Worm (Caenorhabditis elegans) whole organism, young adult: Measurements from ENCODE around the gene mrpl-37.

Experiments
- B0035.1 ChIP-seq: sonication (generic microtip); optimal IDR thresholded peaks from 2 replicates; lab custom pipeline; 2016; ENCODE audit warnings: missing genetic modification characterization, mild to moderate bottlenecking, missing compliant biosample characterization, missing genotype, missing genetic modification reagents
- B0336.3 ChIP-seq: fragments of 200-800 bp; sonication (Bioruptor generic); IDR thresholded peaks from 2 replicates; pipeline ENCODE4 v1.3.6; 2022; ENCODE audit warnings: missing genetic modification characterization, missing compliant biosample characterization
- F10E7.11 ChIP-seq: sonication (generic microtip); optimal IDR thresholded peaks from 2 replicates; lab custom pipeline; 2017; ENCODE audit warnings: mild to moderate bottlenecking, missing genetic modification characterization, moderate library complexity, missing compliant biosample characterization
- F23B12.7 ChIP-seq: sonication (generic microtip); optimal IDR thresholded peaks from 2 replicates; lab custom pipeline; 2017; ENCODE audit warnings: missing genetic modification characterization, mild to moderate bottlenecking, missing compliant biosample characterization, antibody characterized with exemption, moderate library complexity; ENCODE audit not compliant: insufficient read depth
- F33H1.4 ChIP-seq: fragments of 200-800 bp; sonication (Bioruptor generic); IDR thresholded peaks from 2 replicates; pipeline ENCODE4 v1.3.6; 2022; ENCODE audit warnings: missing genetic modification reagents, missing genetic modification characterization, missing compliant biosample characterization
- F37B4.10 ChIP-seq: fragments of 200-800 bp; sonication (Bioruptor generic); IDR thresholded peaks from 2 replicates; pipeline ENCODE4 v1.3.6; 2022; ENCODE audit warnings: missing genetic modification characterization, missing compliant biosample characterization
- F55B11.4 ChIP-seq: sonication (generic microtip); optimal IDR thresholded peaks from 2 replicates; lab custom pipeline; 2016; ENCODE audit warnings: missing compliant biosample characterization, missing genetic modification characterization, borderline replicate concordance; ENCODE audit not compliant: insufficient read depth
- K12H6.12 ChIP-seq: fragments of 200-800 bp; sonication (Bioruptor generic); optimal IDR thresholded peaks from 2 replicates; lab custom pipeline; 2018; ENCODE audit warnings: mild to moderate bottlenecking, missing genetic modification characterization, missing compliant biosample characterization
- T07F8.4 ChIP-seq: sonication (generic microtip); optimal IDR thresholded peaks from 2 replicates; lab custom pipeline; 2016; ENCODE audit warnings: mild to moderate bottlenecking, missing genetic modification characterization, moderate library complexity, missing compliant biosample characterization
- Y53G8AR.9 ChIP-seq: fragments of 200-800 bp; sonication (Bioruptor generic); conservative IDR thresholded peaks from 2 replicates; pipeline ENCODE4 v1.3.6; 2022; ENCODE audit warnings: missing genetic modification reagents, missing genetic modification characterization, missing compliant biosample characterization
- ZK185.1 ChIP-seq: sonication (generic microtip); optimal IDR thresholded peaks from 2 replicates; lab custom pipeline; 2016; ENCODE audit warnings: mild to moderate bottlenecking, missing genetic modification characterization, missing compliant biosample characterization; ENCODE audit not compliant: poor library complexity, severe bottlenecking
- aptf-2 ChIP-seq: fragments of 200-800 bp; sonication (Bioruptor generic); conservative IDR thresholded peaks from 2 replicates; pipeline ENCODE4 v1.3.6; 2022; ENCODE audit warnings: missing genetic modification reagents, missing genetic modification characterization, missing compliant biosample characterization
- ceh-100 ChIP-seq: fragments of 200-800 bp; sonication (Bioruptor generic); IDR thresholded peaks from 2 replicates; pipeline ENCODE4 v1.3.6; 2022; ENCODE audit warnings: missing genetic modification reagents, missing genetic modification characterization, missing compliant biosample characterization
- ceh-40 ChIP-seq: fragments of 200-800 bp; sonication (Bioruptor generic); IDR thresholded peaks from 2 replicates; pipeline ENCODE4 v1.3.6; 2022; ENCODE audit warnings: missing genetic modification characterization, missing compliant biosample characterization
- ceh-58 ChIP-seq: fragments of 200-800 bp; sonication (Bioruptor generic); IDR thresholded peaks from 2 replicates; pipeline ENCODE4 v1.3.6; 2022; ENCODE audit warnings: missing genetic modification characterization, missing compliant biosample characterization
- die-1 ChIP-seq: sonication (generic microtip); optimal IDR thresholded peaks from 2 replicates; lab custom pipeline; 2016; ENCODE audit warnings: missing genotype, mild to moderate bottlenecking, missing genetic modification characterization, missing compliant biosample characterization
- dox-1 ChIP-seq: fragments of 200-800 bp; sonication (Bioruptor generic); IDR thresholded peaks from 2 replicates; pipeline ENCODE4 v1.3.6; 2022; ENCODE audit warnings: missing genetic modification reagents, missing genetic modification characterization, missing compliant biosample characterization
- dpl-1 ChIP-seq: fragments of 150-350 bp; optimal IDR thresholded peaks from 2 replicates; lab custom pipeline; 2014; ENCODE audit warnings: missing biosample characterization, missing genetic modification reagents, missing genetic modification characterization
- efl-1 ChIP-seq: fragments of 150-350 bp; optimal IDR thresholded peaks from 2 replicates; lab custom pipeline; 2014; ENCODE audit warnings: missing biosample characterization, missing genetic modification reagents, missing genetic modification characterization
- egrh-3 ChIP-seq: fragments of 200-800 bp; sonication (Bioruptor generic); IDR thresholded peaks from 2 replicates; pipeline ENCODE4 v1.3.6; 2022; ENCODE audit warnings: missing genetic modification reagents, missing genetic modification characterization, missing compliant biosample characterization
- ekl-4 ChIP-seq: fragments of 200-800 bp; sonication (Bioruptor generic); IDR thresholded peaks from 2 replicates; pipeline ENCODE4 v1.3.6; 2022; ENCODE audit warnings: missing genetic modification reagents, missing genetic modification characterization, missing compliant biosample characterization
- fkh-3 ChIP-seq: sonication (generic microtip); optimal IDR thresholded peaks from 2 replicates; lab custom pipeline; 2016; ENCODE audit warnings: mild to moderate bottlenecking, missing genetic modification characterization, missing compliant biosample characterization
- hlh-12 ChIP-seq: sonication (generic microtip); optimal IDR thresholded peaks from 2 replicates; lab custom pipeline; 2016; ENCODE audit warnings: missing genetic modification characterization, missing compliant biosample characterization
- lag-1 ChIP-seq: fragments of 200-800 bp; sonication (Bioruptor generic); IDR thresholded peaks from 2 replicates; pipeline ENCODE4 v1.3.6; 2022; ENCODE audit warnings: missing genetic modification reagents, missing genetic modification characterization, missing compliant biosample characterization
- lin-35 ChIP-seq, 3 experiments: fragments of 150-350 bp in 2 of 3; sonication (generic microtip) in 1 of 3; optimal IDR thresholded peaks; 2 replicates each; lab custom pipeline; 2014 to 2018; ENCODE audit warnings: missing biosample characterization in 3 of 3, missing genetic modification characterization in 3 of 3, missing genetic modification reagents in 3 of 3
- lir-1 ChIP-seq: fragments of 200-800 bp; sonication (Bioruptor generic); conservative IDR thresholded peaks from 2 replicates; pipeline ENCODE4 v1.3.6; 2022; ENCODE audit warnings: missing genetic modification reagents, missing genetic modification characterization, missing compliant biosample characterization
- madf-6 ChIP-seq: fragments of 200-800 bp; sonication (Bioruptor generic); IDR thresholded peaks from 2 replicates; pipeline ENCODE4 v1.3.6; 2022; ENCODE audit warnings: missing genetic modification reagents, missing genetic modification characterization, missing compliant biosample characterization
- mel-28 ChIP-seq: sonication (generic microtip); optimal IDR thresholded peaks from 2 replicates; lab custom pipeline; 2016; ENCODE audit warnings: borderline replicate concordance, mild to moderate bottlenecking, missing genetic modification characterization, missing compliant biosample characterization
- mxl-1 ChIP-seq: sonication (generic microtip); optimal IDR thresholded peaks from 2 replicates; lab custom pipeline; 2016; ENCODE audit warnings: missing genetic modification characterization, missing compliant biosample characterization
- nfya-1 ChIP-seq: sonication (generic microtip); optimal IDR thresholded peaks from 2 replicates; lab custom pipeline; 2017; ENCODE audit warnings: antibody characterized with exemption, missing compliant biosample characterization, missing genetic modification characterization, borderline replicate concordance; ENCODE audit not compliant: insufficient read depth
- nfyb-1 ChIP-seq: fragments of 200-800 bp; sonication (Bioruptor generic); IDR thresholded peaks from 2 replicates; pipeline ENCODE4 v1.3.6; 2022; ENCODE audit warnings: missing genetic modification reagents, missing genetic modification characterization, missing compliant biosample characterization
- nhr-120 ChIP-seq: fragments of 200-800 bp; sonication (Bioruptor generic); IDR thresholded peaks from 2 replicates; pipeline ENCODE4 v1.3.6; 2022; ENCODE audit warnings: missing genetic modification characterization, missing compliant biosample characterization
- nhr-80 ChIP-seq: sonication (generic microtip); optimal IDR thresholded peaks from 2 replicates; lab custom pipeline; 2016; ENCODE audit warnings: missing genetic modification characterization, missing compliant biosample characterization
- pbrm-1 ChIP-seq: fragments of 200-800 bp; sonication (Bioruptor generic); IDR thresholded peaks from 2 replicates; pipeline ENCODE4 v1.3.6; 2022; ENCODE audit warnings: missing genetic modification reagents, missing genetic modification characterization, missing compliant biosample characterization
- rcor-1 ChIP-seq: fragments of 200-800 bp; sonication (Bioruptor generic); IDR thresholded peaks from 2 replicates; pipeline ENCODE4 v1.3.6; 2022; ENCODE audit warnings: missing genetic modification reagents, missing genetic modification characterization, missing compliant biosample characterization
- repo-1 ChIP-seq: sonication (generic microtip); optimal IDR thresholded peaks from 2 replicates; lab custom pipeline; 2017; ENCODE audit warnings: mild to moderate bottlenecking, missing genetic modification characterization, missing compliant biosample characterization
- rpc-1 ChIP-seq, 2 experiments: fragments of 150-350 bp in 1 of 2; sonication (generic microtip) in 1 of 2; optimal IDR thresholded peaks; 2 replicates each; lab custom pipeline; 2014 to 2018; ENCODE audit warnings: missing biosample characterization in 1 of 2, missing genetic modification characterization in 1 of 2, missing genetic modification reagents in 1 of 2, missing genotype in 1 of 2
- sea-2 ChIP-seq: fragments of 200-800 bp; sonication (Bioruptor generic); IDR thresholded peaks from 2 replicates; pipeline ENCODE4 v1.3.6; 2022; ENCODE audit warnings: missing genetic modification characterization, missing compliant biosample characterization
- snpc-1.3 ChIP-seq: sonication (generic microtip); optimal IDR thresholded peaks from 2 replicates; lab custom pipeline; 2017; ENCODE audit warnings: missing genetic modification characterization, mild to moderate bottlenecking, missing compliant biosample characterization, antibody characterized with exemption, moderate library complexity, missing genotype, missing genetic modification reagents; ENCODE audit not compliant: insufficient read depth
- tbx-9 ChIP-seq: sonication (generic microtip); optimal IDR thresholded peaks from 2 replicates; lab custom pipeline; 2016; ENCODE audit warnings: borderline replicate concordance, missing genetic modification characterization, inconsistent platforms, missing compliant biosample characterization
- tlf-1 ChIP-seq: fragments of 200-800 bp; sonication (Bioruptor generic); optimal IDR thresholded peaks from 2 replicates; lab custom pipeline; 2018; ENCODE audit warnings: mild to moderate bottlenecking, missing genetic modification characterization, missing compliant biosample characterization
- unc-130 ChIP-seq: sonication (generic microtip); optimal IDR thresholded peaks from 2 replicates; lab custom pipeline; 2016; ENCODE audit warnings: missing genetic modification reagents, missing genetic modification characterization, missing compliant biosample characterization
- unc-62 ChIP-seq: fragments of 150-350 bp; optimal IDR thresholded peaks from 2 replicates; lab custom pipeline; 2014; ENCODE audit warnings: missing biosample characterization, missing genetic modification reagents, missing genetic modification characterization
- xnd-1 ChIP-seq: sonication (generic microtip); optimal IDR thresholded peaks from 2 replicates; lab custom pipeline; 2016; ENCODE audit warnings: missing genotype, missing genetic modification reagents, missing genetic modification characterization, missing compliant biosample characterization
- zim-3 ChIP-seq: sonication (generic microtip); optimal IDR thresholded peaks from 2 replicates; lab custom pipeline; 2017; ENCODE audit warnings: mild to moderate bottlenecking, missing genetic modification characterization, moderate library complexity, missing compliant biosample characterization
- ztf-22 ChIP-seq: fragments of 200-800 bp; sonication (Bioruptor generic); optimal IDR thresholded peaks from 2 replicates; lab custom pipeline; 2018; ENCODE audit warnings: mild to moderate bottlenecking, missing genetic modification characterization, moderate library complexity, missing compliant biosample characterization
- ztf-28 ChIP-seq: fragments of 200-800 bp; sonication (Bioruptor generic); IDR thresholded peaks from 2 replicates; pipeline ENCODE4 v1.3.6; 2022; ENCODE audit warnings: missing genetic modification reagents, missing genetic modification characterization, missing compliant biosample characterization

The mrpl-37 gene

DNA sequence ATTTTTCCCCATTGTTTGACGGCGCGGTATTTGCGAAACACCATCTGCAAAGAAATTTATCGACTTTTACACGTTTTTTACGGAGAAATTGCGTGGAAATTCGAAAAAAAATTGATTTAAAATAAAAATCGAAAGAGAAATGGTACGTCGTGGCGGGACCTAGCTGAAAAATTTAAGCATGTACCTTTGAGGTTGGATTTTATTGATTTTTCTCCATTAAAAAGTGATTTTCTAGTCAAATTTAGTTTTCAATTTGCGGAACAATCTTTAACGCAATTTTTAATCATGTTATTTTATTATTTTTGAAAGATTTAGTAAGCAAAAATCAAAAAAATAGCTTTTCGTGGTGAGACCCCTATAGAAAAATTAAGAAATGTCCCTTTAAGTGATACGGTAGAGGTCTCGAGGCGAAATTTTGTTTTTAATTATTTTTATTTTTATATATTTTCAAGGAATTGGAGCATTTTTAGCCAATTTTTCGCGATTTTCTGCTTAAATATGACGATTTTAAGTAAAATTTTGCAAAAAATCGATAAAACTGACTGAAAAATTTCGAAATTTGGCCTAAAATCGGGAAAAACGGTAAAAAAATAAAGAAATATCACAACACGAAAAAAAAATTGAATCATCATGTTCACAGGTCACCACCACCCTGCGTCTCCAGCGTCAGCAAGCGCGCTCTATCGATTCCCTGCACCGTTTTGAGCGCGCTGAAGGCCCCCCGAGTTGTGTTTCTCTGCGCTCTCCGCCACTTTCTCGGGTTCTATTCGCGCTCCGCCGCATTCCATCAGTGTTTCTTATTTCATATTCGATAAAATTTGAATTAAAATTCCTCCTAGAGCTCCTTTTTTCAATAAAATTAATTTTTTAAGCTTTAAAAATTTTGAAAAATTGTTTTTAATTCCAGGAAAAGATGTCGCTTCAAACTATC, at the start of gene mrpl-37, which contains the start of gene lin-38:
Gene mrpl-37, minus strand, starts transcription at position 51 of the 931 bp plus-strand sequence.
Gene lin-38, plus strand, starts transcription at position 908 of the 931 bp plus-strand sequence.
- TF ChIP-seq repo-1, result no peak
- TF ChIP-seq nhr-120 (GFP tag; lab: Robert Waterston, UW), result no peak
- TF ChIP-seq ekl-4 (GFP tag; lab: Robert Waterston, UW), result no peak
- no peak for TF ChIP-seq lir-1
- TF ChIP-seq tbx-9, result no peak
- no peak for TF ChIP-seq lag-1 (GFP tag; lab: Robert Waterston, UW)
- peak; percentile 89 for TF ChIP-seq xnd-1 (tag; lab: Kevin White, UChicago)
- no peak for TF ChIP-seq ztf-22 (GFP tag; lab: Kevin White, UChicago)
- TF ChIP-seq aptf-2 (GFP tag; lab: Robert Waterston, UW), result no peak
- no peak for TF ChIP-seq ceh-100 (GFP tag; lab: Robert Waterston, UW)
- no peak for TF ChIP-seq ceh-40 (GFP tag; lab: Robert Waterston, UW)
- no peak for TF ChIP-seq nfyb-1 (GFP tag; lab: Robert Waterston, UW)
- no peak for TF ChIP-seq hlh-12 (tag; lab: Kevin White, UChicago)
- peak; percentile 73 for TF ChIP-seq madf-6 (GFP tag; lab: Robert Waterston, UW)
- no peak for TF ChIP-seq ZK185.1 (tag; lab: Kevin White, UChicago)
- TF ChIP-seq mel-28 (tag; lab: Kevin White, UChicago), result no peak
- TF ChIP-seq pbrm-1 (GFP tag; lab: Robert Waterston, UW), result no peak
- TF ChIP-seq Y53G8AR.9 (GFP tag; lab: Robert Waterston, UW), result no peak
- no peak for TF ChIP-seq F37B4.10 (GFP tag; lab: Robert Waterston, UW)
- TF ChIP-seq unc-62 (GFP tag; lab: Kevin White, UChicago), result no peak
- TF ChIP-seq F55B11.4, result no peak
- peak in 1 of 3 experiments; percentile 18 for TF ChIP-seq lin-35 (GFP tag; optimal IDR thresholded peaks at IDR 0.05; lab: Kevin White, UChicago)
- TF ChIP-seq F23B12.7 (tag; lab: Kevin White, UChicago), result no peak
- TF ChIP-seq efl-1 (GFP tag; lab: Kevin White, UChicago), result peak; percentile 31
- no peak for TF ChIP-seq B0336.3 (GFP tag; lab: Robert Waterston, UW)
- no peak for TF ChIP-seq unc-130
- no peak for TF ChIP-seq K12H6.12 (tag; lab: Kevin White, UChicago)
- TF ChIP-seq tlf-1 (GFP tag; lab: Kevin White, UChicago), result no peak
- no peak for TF ChIP-seq rcor-1
- no peak for TF ChIP-seq ztf-28 (GFP tag; lab: Robert Waterston, UW)
- TF ChIP-seq rpc-1 (optimal IDR thresholded peaks at IDR 0.05; lab: Kevin White, UChicago), result no peak
- no peak for TF ChIP-seq rpc-1 (tag; optimal IDR thresholded peaks at IDR 0.05; lab: Kevin White, UChicago)
- TF ChIP-seq nfya-1 (tag; lab: Kevin White, UChicago), result no peak
- peak; percentile 29 for TF ChIP-seq nhr-80 (tag; lab: Kevin White, UChicago)
- TF ChIP-seq dox-1 (GFP tag; lab: Robert Waterston, UW), result no peak
- TF ChIP-seq zim-3 (tag; lab: Kevin White, UChicago), result no peak
- peak; percentile 56; the same call in 1 of the 2 replicates for TF ChIP-seq egrh-3 (GFP tag; lab: Robert Waterston, UW)
- TF ChIP-seq snpc-1.3 (tag; lab: Kevin White, UChicago), result no peak
- TF ChIP-seq F33H1.4 (GFP tag; lab: Robert Waterston, UW), result peak; percentile 92
- no peak for TF ChIP-seq sea-2
- TF ChIP-seq die-1 (tag; lab: Kevin White, UChicago), result no peak
- no peak for TF ChIP-seq mxl-1 (tag; lab: Kevin White, UChicago)
- TF ChIP-seq dpl-1 (GFP tag; lab: Kevin White, UChicago), result no peak
- TF ChIP-seq F10E7.11 (tag; lab: Kevin White, UChicago), result no peak
- TF ChIP-seq T07F8.4 (tag; lab: Kevin White, UChicago), result no peak
- TF ChIP-seq B0035.1 (tag; lab: Kevin White, UChicago), result no peak
- no peak for TF ChIP-seq fkh-3
- TF ChIP-seq ceh-58 (GFP tag; lab: Robert Waterston, UW), result no peak
